Fruit fly (Drosophila melanogaster): ENCODE results near the gene Pect.

Gene Pect

dm6 chr2L:13222225-13222648 is 18.7 kb downstream of the Pect start, which contains the start of the genes Ski6 and CG16812 (continued):
- TF ChIP-seq ci (GFP tag; IDR thresholded peaks at IDR 0.05), result 0 out of 3 replicates have a peak, but pooled peaks have one; percentile 20
- peak; percentile 78 for TF ChIP-seq Chrac-16 (GFP tag; optimal IDR thresholded peaks at IDR 0.05)
- no peak for TF ChIP-seq ro (GFP tag; IDR thresholded peaks at IDR 0.05)
- peak; percentile 65 for TF ChIP-seq CG10654 (GFP tag; optimal IDR thresholded peaks at IDR 0.05)
- no peak for TF ChIP-seq tup (GFP tag; optimal IDR thresholded peaks at IDR 0.05)
- TF ChIP-seq Adf1 (GFP tag; IDR thresholded peaks at IDR 0.05), result no peak
- peak; percentile 86 for TF ChIP-seq CG8924 (tag; optimal IDR thresholded peaks at IDR 0.05)
- peak; percentile 70 for TF ChIP-seq Dek (tag; optimal IDR thresholded peaks at IDR 0.05)
- peak; percentile 68 for TF ChIP-seq gcm (GFP tag; optimal IDR thresholded peaks at IDR 0.05)
- no peak for TF ChIP-seq Sin3A (optimal IDR thresholded peaks at IDR 0.05)
- TF ChIP-seq gt (GFP tag; IDR thresholded peaks at IDR 0.05), result no peak
- no peak for TF ChIP-seq rib (GFP tag; IDR thresholded peaks at IDR 0.05)
- peak; percentile 85 for TF ChIP-seq CG13424 (tag; optimal IDR thresholded peaks at IDR 0.05)
- TF ChIP-seq Sox102F (GFP tag; optimal IDR thresholded peaks at IDR 0.05), result peak; percentile 81
- peak; percentile 51 for TF ChIP-seq NC2β (GFP tag; optimal IDR thresholded peaks at IDR 0.05)
- TF ChIP-seq Mad (GFP tag; optimal IDR thresholded peaks at IDR 0.05), result peak; percentile 32
- no peak; the same call in 2 of the 3 replicates for TF ChIP-seq so (GFP tag; IDR thresholded peaks at IDR 0.05)
- TF ChIP-seq jigr1 (GFP tag; IDR thresholded peaks at IDR 0.05), result no peak
- TF ChIP-seq Xrp1 (GFP tag; IDR thresholded peaks at IDR 0.05), result peak; percentile 76
- peak; percentile 83 for TF ChIP-seq CG30403 (GFP tag; optimal IDR thresholded peaks at IDR 0.05)
- TF ChIP-seq CG31365 (tag; optimal IDR thresholded peaks at IDR 0.05), result no peak
- no peak for TF ChIP-seq CG6254 (GFP tag; optimal IDR thresholded peaks at IDR 0.05)
- TF ChIP-seq CG15269 (tag; optimal IDR thresholded peaks at IDR 0.05), result peak; percentile 83
- no peak for TF ChIP-seq Dip2 (GFP tag; IDR thresholded peaks at IDR 0.05)
- peak; percentile 66 for TF ChIP-seq YL-1 (GFP tag; optimal IDR thresholded peaks at IDR 0.05)
- TF ChIP-seq CG15601 (tag; optimal IDR thresholded peaks at IDR 0.05), result no peak
- peak; percentile 66 for TF ChIP-seq Atf6 (GFP tag; IDR thresholded peaks at IDR 0.05)
- TF ChIP-seq GATAe (GFP tag; conservative IDR thresholded peaks at IDR 0.05), result no peak
- TF ChIP-seq Eip74EF (GFP tag; optimal IDR thresholded peaks at IDR 0.05), result no peak
- TF ChIP-seq Nf-YA (GFP tag; IDR thresholded peaks at IDR 0.05), result 0 out of 2 replicates have a peak, but pooled peaks have one; percentile 4
- TF ChIP-seq ap (GFP tag; IDR thresholded peaks at IDR 0.05), result no peak
- peak in 1 of 2 experiments; percentile 62 for TF ChIP-seq crp (GFP tag; optimal IDR thresholded peaks at IDR 0.05)
- no peak for TF ChIP-seq pan (optimal IDR thresholded peaks at IDR 0.05)
- TF ChIP-seq pan (GFP tag; optimal IDR thresholded peaks at IDR 0.05 in 1 of 2, IDR thresholded peaks at IDR 0.05 in 1 of 2), result peak in 1 of 2 experiments; percentile 67
- TF ChIP-seq HmgD (GFP tag; optimal IDR thresholded peaks at IDR 0.05), result no peak
- peak; percentile 77 for TF ChIP-seq lilli (GFP tag; optimal IDR thresholded peaks at IDR 0.05)
- TF ChIP-seq sob (GFP tag; IDR thresholded peaks at IDR 0.05), result no peak; the same call in 1 of the 2 replicates
- peak; percentile 63 for TF ChIP-seq CG9727 (GFP tag; optimal IDR thresholded peaks at IDR 0.05)
- TF ChIP-seq BtbVII (GFP tag; optimal IDR thresholded peaks at IDR 0.05), result no peak
- peak in 1 of 2 experiments; percentile 33 for TF ChIP-seq insv (GFP tag; optimal IDR thresholded peaks at IDR 0.05)
- TF ChIP-seq CG30431 (GFP tag; optimal IDR thresholded peaks at IDR 0.05), result no peak
- TF ChIP-seq sna (GFP tag; IDR thresholded peaks at IDR 0.05; ENCODE audit: partially characterized antibody), result 0 out of 2 replicates have a peak, but pooled peaks have one; percentile 21
- no peak for TF ChIP-seq CG4360 (GFP tag; IDR thresholded peaks at IDR 0.05)
- TF ChIP-seq gro (GFP tag; optimal IDR thresholded peaks at IDR 0.05), result no peak
- peak; percentile 82 for TF ChIP-seq CG12659 (GFP tag; optimal IDR thresholded peaks at IDR 0.05)
- no peak for TF ChIP-seq Lhr (GFP tag; optimal IDR thresholded peaks at IDR 0.05)
- TF ChIP-seq psq (GFP tag; optimal IDR thresholded peaks at IDR 0.05), result peak; percentile 21
- no peak for TF ChIP-seq nau (GFP tag; optimal IDR thresholded peaks at IDR 0.05)
- TF ChIP-seq CG17568 (GFP tag; optimal IDR thresholded peaks at IDR 0.05), result peak; percentile 83
- TF ChIP-seq cwo (GFP tag; optimal IDR thresholded peaks at IDR 0.05), result no peak
- TF ChIP-seq Deaf1 (tag; optimal IDR thresholded peaks at IDR 0.05), result no peak

Data from whole organism, embryonic.